Fruit fly (Drosophila melanogaster) whole organism, embryonic: ENCODE measurements around the gene CG14668.

ENCODE experiments used
- CG10959 ChIP-seq: fragments of 200-800 bp; sonication (Bioruptor generic); IDR thresholded peaks from 2 replicates; pipeline ENCODE4 v1.3.6; 2022; ENCODE audit warnings: missing biosample characterization, missing genetic modification characterization
- CG11504 ChIP-seq: fragments of 200-800 bp; sonication (Bioruptor generic); optimal IDR thresholded peaks from 3 replicates; lab custom pipeline; 2019; ENCODE audit warnings: missing biosample characterization, mild to moderate bottlenecking, missing genetic modification characterization, moderate library complexity
- CG13894 ChIP-seq: fragments of 200-800 bp; sonication (Bioruptor generic); optimal IDR thresholded peaks from 3 replicates; lab custom pipeline; 2018; ENCODE audit warnings: missing biosample characterization, mild to moderate bottlenecking, missing genetic modification characterization, moderate library complexity
- CG15269 ChIP-seq: fragments of 200-800 bp; sonication (Bioruptor generic); optimal IDR thresholded peaks from 2 replicates; lab custom pipeline; 2018; ENCODE audit warnings: missing biosample characterization, mild to moderate bottlenecking, missing genetic modification characterization, moderate library complexity
- CG15696 ChIP-seq: fragments of 200-800 bp; sonication (Bioruptor generic); optimal IDR thresholded peaks from 2 replicates; lab custom pipeline; 2019; ENCODE audit warnings: missing biosample characterization, mild to moderate bottlenecking, missing genetic modification characterization, moderate library complexity
- CG1602 ChIP-seq: fragments of 200-800 bp; sonication (Bioruptor generic); optimal IDR thresholded peaks from 3 replicates; lab custom pipeline; 2016; ENCODE audit warnings: missing biosample characterization, missing genetic modification characterization
- CG16863 ChIP-seq: fragments of 200-800 bp; sonication (Bioruptor generic); optimal IDR thresholded peaks from 3 replicates; lab custom pipeline; 2016; ENCODE audit warnings: missing biosample characterization, missing genetic modification characterization
- CG2199 ChIP-seq: fragments of 200-800 bp; sonication (Bioruptor generic); IDR thresholded peaks from 3 replicates; pipeline ENCODE4 v1.3.6; 2022; ENCODE audit warnings: missing biosample characterization, missing genetic modification characterization
- CG30020 ChIP-seq: fragments of 200-800 bp; optimal IDR thresholded peaks from 2 replicates; lab custom pipeline; 2019; ENCODE audit warnings: missing biosample characterization, mild to moderate bottlenecking, missing genetic modification characterization, moderate library complexity
- CG4360 ChIP-seq: fragments of 200-800 bp; sonication (Bioruptor generic); IDR thresholded peaks from 2 replicates; pipeline ENCODE4 v1.3.6; 2022; ENCODE audit warnings: missing biosample characterization, missing genetic modification characterization
- CG5953 ChIP-seq: fragments of 200-800 bp; sonication (Bioruptor generic); IDR thresholded peaks from 2 replicates; pipeline ENCODE4 v1.3.6; 2022; ENCODE audit warnings: missing biosample characterization, missing genetic modification characterization
- CG7372 ChIP-seq: fragments of 200-800 bp; sonication (Bioruptor generic); IDR thresholded peaks from 2 replicates; pipeline ENCODE4 v1.3.6; 2022; ENCODE audit warnings: missing biosample characterization, missing genetic modification characterization
- CG7745 ChIP-seq: fragments of 200-800 bp; sonication (Bioruptor generic); optimal IDR thresholded peaks from 2 replicates; lab custom pipeline; 2018; ENCODE audit warnings: missing biosample characterization, mild to moderate bottlenecking, missing genetic modification characterization, moderate library complexity
- CG8478 ChIP-seq: fragments of >200 bp; optimal IDR thresholded peaks from 2 replicates; lab custom pipeline; 2018
- CG8924 ChIP-seq: fragments of 200-800 bp; optimal IDR thresholded peaks from 3 replicates; lab custom pipeline; 2019; ENCODE audit warnings: missing biosample characterization, mild to moderate bottlenecking, missing genetic modification characterization, moderate library complexity
- CG9437 ChIP-seq: fragments of 200-800 bp; sonication (Bioruptor generic); optimal IDR thresholded peaks from 2 replicates; lab custom pipeline; 2018; ENCODE audit warnings: missing biosample characterization, mild to moderate bottlenecking, missing genetic modification characterization
- CG9727 ChIP-seq: fragments of 200-800 bp; sonication (Bioruptor generic); optimal IDR thresholded peaks from 3 replicates; lab custom pipeline; 2017; ENCODE audit warnings: missing biosample characterization, mild to moderate bottlenecking, missing genetic modification characterization
- CTCF ChIP-seq: fragments of 200-800 bp; sonication (Bioruptor generic); optimal IDR thresholded peaks from 2 replicates; lab custom pipeline; 2017; ENCODE audit warnings: missing biosample characterization, mild to moderate bottlenecking, missing genetic modification characterization, moderate library complexity
- Camta ChIP-seq: fragments of 200-800 bp; sonication (Bioruptor generic); optimal IDR thresholded peaks from 2 replicates; lab custom pipeline; 2016; ENCODE audit warnings: missing biosample characterization, missing genetic modification characterization
- D19B ChIP-seq: fragments of 200-800 bp; sonication (Bioruptor generic); optimal IDR thresholded peaks from 2 replicates; lab custom pipeline; 2017; ENCODE audit warnings: missing biosample characterization, mild to moderate bottlenecking, missing genetic modification characterization
- Doc3 ChIP-seq: fragments of 200-800 bp; sonication (Bioruptor generic); IDR thresholded peaks from 3 replicates; pipeline ENCODE4 v1.3.6; 2022; ENCODE audit warnings: missing biosample characterization, missing genetic modification characterization; ENCODE audit not compliant: partially characterized antibody
- Drgx ChIP-seq: fragments of 200-800 bp; sonication (Bioruptor generic); IDR thresholded peaks from 2 replicates; pipeline ENCODE4 v1.3.6; 2022; ENCODE audit warnings: missing biosample characterization, missing genetic modification characterization
- Elba2 ChIP-seq: fragments of 200-800 bp; sonication (Bioruptor generic); optimal IDR thresholded peaks from 3 replicates; lab custom pipeline; 2016; ENCODE audit warnings: missing biosample characterization, missing genetic modification characterization
- GATAe ChIP-seq: fragments of 200-800 bp; sonication (Bioruptor generic); conservative IDR thresholded peaks from 2 replicates; pipeline ENCODE4 v1.3.6; 2022; ENCODE audit warnings: missing biosample characterization, missing genetic modification characterization
- Hsf ChIP-seq: fragments of 200-800 bp; sonication (Bioruptor generic); optimal IDR thresholded peaks from 3 replicates; lab custom pipeline; 2016; ENCODE audit warnings: missing biosample characterization, missing genetic modification characterization
- MBD-R2 ChIP-seq: fragments of 200-800 bp; sonication (Bioruptor generic); IDR thresholded peaks from 2 replicates; pipeline ENCODE4 v1.3.6; 2022; ENCODE audit warnings: missing biosample characterization, missing genetic modification characterization
- Max ChIP-seq: fragments of 200-800 bp; sonication (Bioruptor generic); optimal IDR thresholded peaks from 2 replicates; lab custom pipeline; 2016; ENCODE audit warnings: missing biosample characterization, mild to moderate bottlenecking, missing genetic modification characterization
- Neu2 ChIP-seq: fragments of 200-800 bp; sonication (Bioruptor generic); optimal IDR thresholded peaks from 3 replicates; lab custom pipeline; 2016; ENCODE audit warnings: missing biosample characterization, missing genetic modification characterization, borderline replicate concordance
- Nf-YB ChIP-seq: fragments of 200-800 bp; sonication (Bioruptor generic); optimal IDR thresholded peaks from 3 replicates; lab custom pipeline; 2019; ENCODE audit warnings: missing biosample characterization, mild to moderate bottlenecking, missing genetic modification characterization, moderate library complexity
- Scr ChIP-seq: fragments of 200-800 bp; sonication (Bioruptor generic); IDR thresholded peaks from 2 replicates; pipeline ENCODE4 v1.3.6; 2022; ENCODE audit warnings: missing biosample characterization, missing genetic modification characterization; ENCODE audit not compliant: partially characterized antibody
- YL-1 ChIP-seq: fragments of 200-800 bp; sonication (Bioruptor generic); optimal IDR thresholded peaks from 3 replicates; lab custom pipeline; 2017; ENCODE audit warnings: missing biosample characterization, mild to moderate bottlenecking, missing genetic modification characterization
- aop ChIP-seq: fragments of 200-800 bp; sonication (Bioruptor generic); IDR thresholded peaks from 2 replicates; pipeline ENCODE4 v1.3.6; 2022; ENCODE audit warnings: missing biosample characterization, missing genetic modification characterization
- bbx ChIP-seq: fragments of 200-800 bp; sonication (Bioruptor generic); IDR thresholded peaks from 2 replicates; pipeline ENCODE4 v1.3.6; 2022; ENCODE audit warnings: missing biosample characterization, missing genetic modification characterization; ENCODE audit not compliant: partially characterized antibody
- bcd ChIP-seq: fragments of 200-800 bp; sonication (Bioruptor generic); optimal IDR thresholded peaks from 2 replicates; lab custom pipeline; 2017; ENCODE audit warnings: missing biosample characterization, mild to moderate bottlenecking, missing genetic modification characterization
- ci ChIP-seq: fragments of 200-800 bp; sonication (Bioruptor generic); IDR thresholded peaks from 3 replicates; pipeline ENCODE4 v1.3.6; 2022; ENCODE audit warnings: missing biosample characterization, missing genetic modification characterization
- crc ChIP-seq: fragments of 200-800 bp; sonication (Bioruptor generic); optimal IDR thresholded peaks from 2 replicates; lab custom pipeline; 2016; ENCODE audit warnings: missing biosample characterization, missing genetic modification characterization
- danr ChIP-seq: fragments of 200-800 bp; sonication (Bioruptor generic); IDR thresholded peaks from 2 replicates; pipeline ENCODE4 v1.3.6; 2022; ENCODE audit warnings: missing biosample characterization, missing genetic modification characterization
- dati ChIP-seq: fragments of 200-800 bp; sonication (Bioruptor generic); IDR thresholded peaks from 2 replicates; pipeline ENCODE4 v1.3.6; 2022; ENCODE audit warnings: missing biosample characterization, missing genetic modification characterization
- disco-r ChIP-seq: fragments of 200-800 bp; sonication (Bioruptor generic); optimal IDR thresholded peaks from 2 replicates; lab custom pipeline; 2016; ENCODE audit warnings: missing biosample characterization, missing genetic modification characterization
- fd64A ChIP-seq: fragments of 200-800 bp; sonication (Bioruptor generic); optimal IDR thresholded peaks from 3 replicates; lab custom pipeline; 2018; ENCODE audit warnings: missing biosample characterization, mild to moderate bottlenecking, missing genetic modification characterization
- lmd ChIP-seq: fragments of 200-800 bp; sonication (Bioruptor generic); IDR thresholded peaks from 2 replicates; pipeline ENCODE4 v1.3.6; 2022; ENCODE audit warnings: missing biosample characterization, missing genetic modification characterization
- lov ChIP-seq, 2 experiments: fragments of 200-800 bp in 1 of 2; fragments of >200 bp in 1 of 2; sonication (Bioruptor generic) in 1 of 2; IDR thresholded peaks in 1 of 2; optimal IDR thresholded peaks in 1 of 2; 2 replicates in 1 of 2; 3 replicates in 1 of 2; pipeline versions ENCODE4 v1.3.6 to Lab custom; 2017 to 2022; ENCODE audit warnings: missing biosample characterization in 1 of 2, missing genetic modification characterization in 1 of 2
- nmo ChIP-seq: fragments of 200-800 bp; sonication (Bioruptor generic); optimal IDR thresholded peaks from 2 replicates; lab custom pipeline; 2018; ENCODE audit warnings: missing biosample characterization, mild to moderate bottlenecking, missing genetic modification characterization, moderate library complexity
- nom ChIP-seq: fragments of 200-800 bp; sonication (Bioruptor generic); optimal IDR thresholded peaks from 2 replicates; lab custom pipeline; 2017; ENCODE audit warnings: missing biosample characterization, missing genetic modification characterization, mild to moderate bottlenecking, moderate library complexity, missing genetic modification reagents
- ranshi ChIP-seq: fragments of 200-800 bp; sonication (Bioruptor generic); IDR thresholded peaks from 2 replicates; pipeline ENCODE4 v1.3.6; 2022; ENCODE audit warnings: missing biosample characterization, missing genetic modification characterization
- repo ChIP-seq: fragments of 200-800 bp; sonication (Bioruptor generic); optimal IDR thresholded peaks from 2 replicates; lab custom pipeline; 2016; ENCODE audit warnings: missing biosample characterization, missing genetic modification characterization
- slou ChIP-seq: fragments of 200-800 bp; sonication (Bioruptor generic); optimal IDR thresholded peaks from 3 replicates; lab custom pipeline; 2016; ENCODE audit warnings: missing biosample characterization, missing genetic modification characterization
- stwl ChIP-seq: fragments of 200-800 bp; sonication (Bioruptor generic); optimal IDR thresholded peaks from 3 replicates; lab custom pipeline; 2018; ENCODE audit warnings: missing biosample characterization, mild to moderate bottlenecking, missing genetic modification characterization, moderate library complexity
- tup ChIP-seq: fragments of 200-800 bp; sonication (Bioruptor generic); optimal IDR thresholded peaks from 2 replicates; lab custom pipeline; 2016; ENCODE audit warnings: missing biosample characterization, mild to moderate bottlenecking, missing genetic modification characterization, moderate library complexity
- zfh1 ChIP-seq: fragments of 200-800 bp; sonication (Bioruptor generic); IDR thresholded peaks from 3 replicates; pipeline ENCODE4 v1.3.6; 2022; ENCODE audit warnings: missing biosample characterization, missing genetic modification characterization

CG14668 gene

DNA sequence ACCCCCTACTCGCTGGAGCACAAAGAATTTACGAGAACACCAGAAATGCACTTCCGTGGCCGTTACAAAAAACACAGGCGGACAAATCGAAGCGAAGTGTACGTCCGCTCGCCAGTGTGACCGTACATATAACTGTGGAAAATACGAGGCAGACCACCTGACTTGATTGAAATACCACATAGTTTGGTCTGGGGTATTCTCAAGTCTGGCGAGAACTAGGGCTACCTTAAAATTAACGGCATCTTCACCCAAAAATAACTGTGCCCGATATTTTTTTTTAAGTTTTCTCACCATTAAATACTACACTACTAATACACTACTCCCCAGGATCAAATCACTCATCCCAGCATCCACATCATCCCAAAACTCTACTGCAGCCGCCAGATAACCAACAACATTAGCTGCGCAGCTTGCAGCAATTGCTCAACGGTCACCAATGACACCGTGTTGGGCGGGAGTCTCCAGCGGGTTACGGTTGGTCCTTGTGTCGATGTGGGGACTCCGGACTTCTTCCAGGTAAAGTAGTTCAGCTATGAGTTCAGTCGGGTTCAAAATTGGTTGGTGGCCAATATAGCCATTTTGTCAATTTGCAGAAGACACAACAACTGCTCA lies 19.2 kb downstream of the CG14668 start, which contains the start of gene Cerk (continued):
- peak; percentile 35; the same call in 1 of the 2 replicates for TF ChIP-seq aop (GFP tag; lab: Robert Waterston, UW)
- TF ChIP-seq Hsf (GFP tag; lab: Kevin White, UChicago) = peak; percentile 24
- no peak for TF ChIP-seq slou (GFP tag; lab: Kevin White, UChicago)
- TF ChIP-seq CG9727 (GFP tag; lab: Kevin White, UChicago) = no peak
- TF ChIP-seq CG15269 (tag; lab: Kevin White, UChicago) = no peak
- no peak; the same call in 1 of the 2 replicates for TF ChIP-seq Drgx (GFP tag; lab: Robert Waterston, UW)
- TF ChIP-seq CG13894 (tag; lab: Kevin White, UChicago) = peak; percentile 48
- TF ChIP-seq CG11504 (tag; lab: Kevin White, UChicago) = peak; percentile 29
- peak; percentile 78 for TF ChIP-seq MBD-R2 (GFP tag; lab: Robert Waterston, UW)
- TF ChIP-seq bcd = no peak
- TF ChIP-seq CTCF (GFP tag; lab: Kevin White, UChicago) = no peak
- no peak for TF ChIP-seq Neu2
- no peak for TF ChIP-seq lov (optimal IDR thresholded peaks at IDR 0.05; lab: Kevin White, UChicago)
- TF ChIP-seq lov (GFP tag; IDR thresholded peaks at IDR 0.05; lab: Robert Waterston, UW) = 0 out of 3 replicates have a peak, but pooled peaks have one; percentile 36
- TF ChIP-seq Doc3 (GFP tag; lab: Robert Waterston, UW) = no peak
- TF ChIP-seq crc (GFP tag; lab: Kevin White, UChicago) = no peak
- TF ChIP-seq CG7745 (tag; lab: Kevin White, UChicago) = no peak
- TF ChIP-seq nom (GFP tag; lab: Kevin White, UChicago) = peak; percentile 54
- peak; percentile 23 for TF ChIP-seq CG30020 (tag; lab: Kevin White, UChicago)
- TF ChIP-seq CG8924 = no peak
- TF ChIP-seq CG16863 (GFP tag; lab: Kevin White, UChicago) = no peak
- no peak for TF ChIP-seq CG10959 (GFP tag; lab: Robert Waterston, UW)
- TF ChIP-seq CG2199 (GFP tag; lab: Robert Waterston, UW) = 0 out of 3 replicates have a peak, but pooled peaks have one; percentile 25
- no peak for TF ChIP-seq CG8478
- TF ChIP-seq ranshi (GFP tag; lab: Robert Waterston, UW) = 0 out of 2 replicates have a peak, but pooled peaks have one; percentile 10
- TF ChIP-seq Camta = peak; percentile 17
- TF ChIP-seq ci (GFP tag; lab: Robert Waterston, UW) = peak; percentile 81
- TF ChIP-seq CG7372 (GFP tag; lab: Robert Waterston, UW) = no peak
- TF ChIP-seq D19B (GFP tag; lab: Kevin White, UChicago) = no peak
- no peak for TF ChIP-seq tup (GFP tag; lab: Kevin White, UChicago)
- TF ChIP-seq Scr (GFP tag; lab: Robert Waterston, UW) = peak; percentile 55
- no peak for TF ChIP-seq fd64A (GFP tag; lab: Kevin White, UChicago)
- TF ChIP-seq Elba2 (GFP tag; lab: Kevin White, UChicago) = peak; percentile 48
- TF ChIP-seq CG15696 (tag; lab: Kevin White, UChicago) = no peak
- no peak for TF ChIP-seq disco-r (GFP tag; lab: Kevin White, UChicago)
- TF ChIP-seq CG1602 (GFP tag; lab: Kevin White, UChicago) = no peak
- TF ChIP-seq CG9437 (GFP tag; lab: Kevin White, UChicago) = no peak
- TF ChIP-seq Nf-YB (GFP tag; lab: Kevin White, UChicago) = no peak
- peak; percentile 57 for TF ChIP-seq bbx (GFP tag; lab: Robert Waterston, UW)
- peak; percentile 82 for TF ChIP-seq CG4360
- no peak for TF ChIP-seq GATAe
- TF ChIP-seq stwl = peak; percentile 74
- TF ChIP-seq repo = no peak
- 0 out of 3 replicates have a peak, but pooled peaks have one; percentile 28 for TF ChIP-seq zfh1 (GFP tag; lab: Robert Waterston, UW)
- TF ChIP-seq CG5953 (GFP tag; lab: Robert Waterston, UW) = no peak
- peak; percentile 38 for TF ChIP-seq YL-1 (GFP tag; lab: Kevin White, UChicago)
- no peak for TF ChIP-seq dati
- no peak for TF ChIP-seq Max
- peak; percentile 30 for TF ChIP-seq nmo (GFP tag; lab: Kevin White, UChicago)
- TF ChIP-seq lmd (GFP tag; lab: Robert Waterston, UW) = peak; percentile 48; the same call in 1 of the 2 replicates
- TF ChIP-seq danr (GFP tag; lab: Robert Waterston, UW) = no peak
